Worm (Caenorhabditis elegans) whole organism, L1 larva: ENCODE results near the gene F48C5.2.
A peak's percentile ranks its signal among the peaks of the same experiment; 100 is the strongest.

Source experiments
- ama-1 ChIP-seq: fragments of 150-350 bp; optimal IDR thresholded peaks from 2 replicates; lab custom pipeline; 2014
- blmp-1 ChIP-seq: fragments of 150-350 bp; optimal IDR thresholded peaks from 2 replicates; lab custom pipeline; 2014; ENCODE audit warnings: missing biosample characterization, missing genetic modification characterization
- jun-1 ChIP-seq: fragments of 150-350 bp; optimal IDR thresholded peaks from 2 replicates; lab custom pipeline; 2014; ENCODE audit warnings: missing biosample characterization, missing genetic modification reagents, missing genetic modification characterization
- lsy-2 ChIP-seq, 2 experiments: fragments of 150-350 bp; optimal IDR thresholded peaks; 2 replicates each; lab custom pipeline; 2014; ENCODE audit warnings: missing biosample characterization in 2 of 2, missing genetic modification characterization in 2 of 2
- nhr-47 ChIP-seq: sonication (generic microtip); optimal IDR thresholded peaks from 2 replicates; lab custom pipeline; 2016; ENCODE audit warnings: mild to moderate bottlenecking, missing genetic modification characterization, moderate library complexity, missing compliant biosample characterization
- nhr-76 ChIP-seq: sonication (generic microtip); optimal IDR thresholded peaks from 2 replicates; lab custom pipeline; 2017; ENCODE audit warnings: missing biosample characterization, missing genetic modification characterization
- nhr-77 ChIP-seq: fragments of 150-350 bp; optimal IDR thresholded peaks from 2 replicates; lab custom pipeline; 2014; ENCODE audit warnings: missing biosample characterization, missing genetic modification characterization
- nhr-84 ChIP-seq: sonication (generic microtip); optimal IDR thresholded peaks from 2 replicates; lab custom pipeline; 2017; ENCODE audit warnings: missing biosample characterization, missing genetic modification characterization
- pqm-1 ChIP-seq: sonication (generic microtip); optimal IDR thresholded peaks from 3 replicates; lab custom pipeline; 2017; ENCODE audit warnings: missing biosample characterization, missing genetic modification characterization
- tbx-2 ChIP-seq: sonication (generic microtip); optimal IDR thresholded peaks from 2 replicates; lab custom pipeline; 2016; ENCODE audit warnings: missing genetic modification characterization, missing compliant biosample characterization
- unc-86 ChIP-seq: sonication (generic microtip); optimal IDR thresholded peaks from 2 replicates; lab custom pipeline; 2016; ENCODE audit warnings: missing genetic modification characterization, missing compliant biosample characterization
- xbp-1 ChIP-seq: sonication (generic microtip); optimal IDR thresholded peaks from 2 replicates; lab custom pipeline; 2016; ENCODE audit warnings: missing genetic modification characterization, missing compliant biosample characterization

DNA sequence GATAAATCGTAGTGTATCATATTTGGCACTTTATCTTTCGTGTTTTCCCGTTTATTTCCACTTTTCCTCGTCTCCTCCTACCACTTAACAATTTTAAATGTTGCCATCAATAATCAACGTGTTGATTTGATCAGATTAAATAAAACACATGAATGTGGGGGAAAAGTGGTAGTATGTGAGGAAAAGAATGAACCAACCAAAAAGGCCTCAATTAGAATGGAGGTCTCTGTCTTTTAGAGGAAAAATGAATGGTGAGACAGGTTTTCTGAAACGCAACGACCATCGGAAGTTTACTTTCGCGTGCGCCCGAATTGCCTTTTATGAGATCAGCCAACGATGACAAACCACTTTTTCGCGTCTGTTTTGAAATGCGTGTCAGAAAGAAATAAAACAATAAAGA, 1.8 kb downstream of the F48C5.2 start:
- TF ChIP-seq tbx-2 (no peak), lsy-2 (tag; optimal IDR thresholded peaks at IDR 0.05; lab: Kevin White, UChicago) (no peak), ama-1 (no peak), nhr-76 (tag; lab: Kevin White, UChicago) (no peak), xbp-1 (no peak), blmp-1 (tag; lab: Kevin White, UChicago) (peak; percentile 11), nhr-77 (no peak), nhr-47 (tag; lab: Kevin White, UChicago) (no peak), unc-86 (tag; lab: Kevin White, UChicago) (no peak), jun-1 (tag; lab: Kevin White, UChicago) (no peak), pqm-1 (tag; lab: Kevin White, UChicago) (no peak), nhr-84 (no peak)
